Worm (Caenorhabditis elegans): ENCODE data around the gene snpc-3.4.

ce11 chrIII:4036740-4037139, 16.9 kb downstream of the snpc-3.4 start, which contains the start of gene hum-5:
- TF ChIP-seq ceh-83 (GFP tag; optimal IDR thresholded peaks at IDR 0.05) = no peak
- no peak for TF ChIP-seq blmp-1 (tag; optimal IDR thresholded peaks at IDR 0.05)
- no peak for TF ChIP-seq ham-2 (GFP tag; optimal IDR thresholded peaks at IDR 0.05)

All from whole organism, mixed stage, embryonic.